Worm (Caenorhabditis elegans): ENCODE data around the gene acr-9.

- no peak for TF ChIP-seq aly-2 (tag; optimal IDR thresholded peaks at IDR 0.05)
- TF ChIP-seq lsy-2 (tag; optimal IDR thresholded peaks at IDR 0.05) = no peak
- no peak for TF ChIP-seq nhr-11 (tag; optimal IDR thresholded peaks at IDR 0.05)
- no peak for TF ChIP-seq zag-1 (tag; optimal IDR thresholded peaks at IDR 0.05)
- no peak for TF ChIP-seq ceh-82 (tag; optimal IDR thresholded peaks at IDR 0.05)
- TF ChIP-seq elt-3 (tag; optimal IDR thresholded peaks at IDR 0.05) = no peak
These were observed 28.7 kb upstream of the acr-9 start for ce11 chrX:13675444-13675843.

Measured in whole organism, L2 larva.